Fruit fly (Drosophila melanogaster): ENCODE measurements around the gene jub.

jub gene

dm6 chrX:13838255-13838654 lies 8.1 kb upstream of the jub start:
- no peak for TF ChIP-seq trem (tag; optimal IDR thresholded peaks at IDR 0.05)
- peak; percentile 18; the same call in 1 of the 2 replicates for TF ChIP-seq E2f2 (GFP tag; IDR thresholded peaks at IDR 0.05)
- no peak for TF ChIP-seq CG7987 (GFP tag; optimal IDR thresholded peaks at IDR 0.05)
- TF ChIP-seq CG11560 (tag; IDR thresholded peaks at IDR 0.05) = no peak
- TF ChIP-seq CG33213 (GFP tag; optimal IDR thresholded peaks at IDR 0.05) = no peak
- TF ChIP-seq Hmr (GFP tag; optimal IDR thresholded peaks at IDR 0.05) = peak; percentile 11
- no peak for TF ChIP-seq CkIIα-i1 (GFP tag; IDR thresholded peaks at IDR 0.05)
- no peak for TF ChIP-seq CG2120 (GFP tag; optimal IDR thresholded peaks at IDR 0.05)
- TF ChIP-seq Mrtf (GFP tag; IDR thresholded peaks at IDR 0.05) = no peak
- TF ChIP-seq Dbx (GFP tag; IDR thresholded peaks at IDR 0.05) = 0 out of 3 replicates have a peak, but pooled peaks have one; percentile 17
- peak; percentile 16 for TF ChIP-seq Meics (GFP tag; optimal IDR thresholded peaks at IDR 0.05)
- no peak for TF ChIP-seq zf30C (GFP tag; optimal IDR thresholded peaks at IDR 0.05)
- TF ChIP-seq fu2 (GFP tag; optimal IDR thresholded peaks at IDR 0.05) = no peak
- TF ChIP-seq pros (GFP tag; optimal IDR thresholded peaks at IDR 0.05) = no peak
- no peak for TF ChIP-seq Sin3A (optimal IDR thresholded peaks at IDR 0.05)
- TF ChIP-seq Ets65A (GFP tag) = no peak
- TF ChIP-seq so (GFP tag; IDR thresholded peaks at IDR 0.05) = no peak
- no peak for TF ChIP-seq chif (GFP tag; optimal IDR thresholded peaks at IDR 0.05)
- TF ChIP-seq CG10267 (tag; optimal IDR thresholded peaks at IDR 0.05) = no peak
- TF ChIP-seq Sox102F (GFP tag; optimal IDR thresholded peaks at IDR 0.05) = peak; percentile 42
- TF ChIP-seq MESR4 (GFP tag; optimal IDR thresholded peaks at IDR 0.05) = no peak
- no peak for TF ChIP-seq CG7271 (tag; optimal IDR thresholded peaks at IDR 0.05)
- TF ChIP-seq CG6765 (GFP tag; optimal IDR thresholded peaks at IDR 0.05) = no peak
- TF ChIP-seq CG17802 (tag; optimal IDR thresholded peaks at IDR 0.05) = no peak
- TF ChIP-seq Ssrp (tag; optimal IDR thresholded peaks at IDR 0.05) = no peak
- peak; percentile 29; the same call in 1 of the 3 replicates for TF ChIP-seq dysf (GFP tag; IDR thresholded peaks at IDR 0.05)
- TF ChIP-seq usp (GFP tag; optimal IDR thresholded peaks at IDR 0.05) = no peak
- TF ChIP-seq HLH54F (GFP tag; optimal IDR thresholded peaks at IDR 0.05) = no peak
- no peak for TF ChIP-seq tio (GFP tag; optimal IDR thresholded peaks at IDR 0.05)
- TF ChIP-seq CG7786 (GFP tag; optimal IDR thresholded peaks at IDR 0.05) = no peak
- TF ChIP-seq Poxn (GFP tag; IDR thresholded peaks at IDR 0.05) = no peak
- TF ChIP-seq tap (tag; optimal IDR thresholded peaks at IDR 0.05) = no peak
- TF ChIP-seq YL-1 (GFP tag; optimal IDR thresholded peaks at IDR 0.05) = no peak
- no peak for TF ChIP-seq cwo (GFP tag; optimal IDR thresholded peaks at IDR 0.05)
- TF ChIP-seq unc-4 (GFP tag; IDR thresholded peaks at IDR 0.05; ENCODE audit: partially characterized antibody) = no peak
- TF ChIP-seq CG3726 (GFP tag; IDR thresholded peaks at IDR 0.05) = no peak
- TF ChIP-seq gfzf (GFP tag; optimal IDR thresholded peaks at IDR 0.05) = no peak
- TF ChIP-seq btn (GFP tag; optimal IDR thresholded peaks at IDR 0.05) = no peak
- TF ChIP-seq bcd (GFP tag; optimal IDR thresholded peaks at IDR 0.05) = no peak
- TF ChIP-seq lab (GFP tag; optimal IDR thresholded peaks at IDR 0.05) = peak; percentile 16
- TF ChIP-seq unpg (GFP tag; optimal IDR thresholded peaks at IDR 0.05) = peak; percentile 18
- no peak for TF ChIP-seq CG33557 (GFP tag; optimal IDR thresholded peaks at IDR 0.05)
- peak; percentile 39 for TF ChIP-seq CG2712 (tag; optimal IDR thresholded peaks at IDR 0.05)
- TF ChIP-seq CG10543 (GFP tag; optimal IDR thresholded peaks at IDR 0.05) = no peak
- TF ChIP-seq CG32532 (GFP tag; IDR thresholded peaks at IDR 0.05) = peak; percentile 30; the same call in 1 of the 2 replicates
- no peak for TF ChIP-seq h (optimal IDR thresholded peaks at IDR 0.05)
- TF ChIP-seq CG30020 (tag; optimal IDR thresholded peaks at IDR 0.05) = no peak
- TF ChIP-seq CG12391 (tag; optimal IDR thresholded peaks at IDR 0.05) = peak; percentile 12
- TF ChIP-seq CG10366 (GFP tag; IDR thresholded peaks at IDR 0.05) = no peak
- peak; percentile 40 for TF ChIP-seq CG15269 (tag; optimal IDR thresholded peaks at IDR 0.05)
- TF ChIP-seq CG11695 (GFP tag; IDR thresholded peaks at IDR 0.05) = 0 out of 3 replicates have a peak, but pooled peaks have one; percentile 19
- peak; percentile 39; the same call in 1 of the 2 replicates for TF ChIP-seq Rfx (GFP tag; IDR thresholded peaks at IDR 0.05)

Data from whole organism, embryonic.